Fruit fly (Drosophila melanogaster): ENCODE data around the gene Npc2b.

Gene Npc2b

dm6 chr3R:14122347-14122812, 33.1 kb downstream of the Npc2b start, which contains the start of the genes Abi and twf (continued):
- TF ChIP-seq CG12659 (GFP tag; optimal IDR thresholded peaks at IDR 0.05) (peak; percentile 80), CG15601 (tag; optimal IDR thresholded peaks at IDR 0.05) (peak; percentile 59), nerfin-2 (GFP tag; IDR thresholded peaks at IDR 0.05; ENCODE audit: partially characterized antibody) (0 out of 2 replicates have a peak, but pooled peaks have one; percentile 34), btn (GFP tag; optimal IDR thresholded peaks at IDR 0.05) (no peak), Ada2b (GFP tag; IDR thresholded peaks at IDR 0.05) (peak; percentile 35; the same call in 1 of the 2 replicates), CG12391 (tag; optimal IDR thresholded peaks at IDR 0.05) (peak; percentile 87), usp (GFP tag; optimal IDR thresholded peaks at IDR 0.05) (no peak), Doc3 (GFP tag; IDR thresholded peaks at IDR 0.05; ENCODE audit: partially characterized antibody) (no peak), CG4404 (GFP tag; IDR thresholded peaks at IDR 0.05) (peak; percentile 52; the same call in 1 of the 2 replicates), CG11504 (tag; optimal IDR thresholded peaks at IDR 0.05) (peak; percentile 74), CG5245 (GFP tag; optimal IDR thresholded peaks at IDR 0.05) (peak; percentile 52), odd (GFP tag; optimal IDR thresholded peaks at IDR 0.05) (no peak), HmgD (GFP tag; optimal IDR thresholded peaks at IDR 0.05) (no peak), CG34224 (GFP tag; IDR thresholded peaks at IDR 0.05; ENCODE audit: partially characterized antibody) (0 out of 3 replicates have a peak, but pooled peaks have one; percentile 10), gcm2 (GFP tag; optimal IDR thresholded peaks at IDR 0.05) (no peak), CG32767 (GFP tag; IDR thresholded peaks at IDR 0.05) (no peak), dmrt99B (tag; optimal IDR thresholded peaks at IDR 0.05) (peak; percentile 49), BEAF-32 (GFP tag; optimal IDR thresholded peaks at IDR 0.05) (peak; percentile 34), CG4617 (GFP tag; optimal IDR thresholded peaks at IDR 0.05; ENCODE audit: borderline replicate concordance) (peak; percentile 97), Tbp (GFP tag; optimal IDR thresholded peaks at IDR 0.05) (no peak), emc (GFP tag; optimal IDR thresholded peaks at IDR 0.05) (peak; percentile 20), amos (GFP tag; IDR thresholded peaks at IDR 0.05; ENCODE audit: partially characterized antibody) (no peak), CG30020 (tag; optimal IDR thresholded peaks at IDR 0.05) (peak; percentile 59), Blimp-1 (GFP tag; optimal IDR thresholded peaks at IDR 0.05) (peak; percentile 60), cad (GFP tag; optimal IDR thresholded peaks at IDR 0.05) (no peak), ATbp (GFP tag; optimal IDR thresholded peaks at IDR 0.05) (no peak), CG10543 (GFP tag; optimal IDR thresholded peaks at IDR 0.05) (peak; percentile 47), ssp (GFP tag; IDR thresholded peaks at IDR 0.05) (peak; percentile 45), Awh (GFP tag; IDR thresholded peaks at IDR 0.05) (peak; percentile 28; the same call in 1 of the 2 replicates)

- TF ChIP-seq CG7987 (GFP tag; optimal IDR thresholded peaks at IDR 0.05) = peak; percentile 73
- peak; percentile 93 for TF ChIP-seq E2f1 (GFP tag; IDR thresholded peaks at IDR 0.05)
- TF ChIP-seq nmo (GFP tag; optimal IDR thresholded peaks at IDR 0.05) = peak; percentile 95
- no peak for TF ChIP-seq wek (GFP tag; optimal IDR thresholded peaks at IDR 0.05)
- peak; percentile 49 for TF ChIP-seq da (GFP tag; optimal IDR thresholded peaks at IDR 0.05)
- peak; percentile 66 for TF ChIP-seq CG8359 (GFP tag; optimal IDR thresholded peaks at IDR 0.05; ENCODE audit: borderline replicate concordance)
- TF ChIP-seq Dip3 (GFP tag; optimal IDR thresholded peaks at IDR 0.05) = peak; percentile 83
- peak; percentile 94 for TF ChIP-seq Fer3 (tag; optimal IDR thresholded peaks at IDR 0.05)
- peak; percentile 44; the same call in 1 of the 2 replicates for TF ChIP-seq Dip2 (GFP tag; IDR thresholded peaks at IDR 0.05)
- TF ChIP-seq sens-2 (GFP tag; IDR thresholded peaks at IDR 0.05) = 0 out of 2 replicates have a peak, but pooled peaks have one; percentile 36
- peak; percentile 63; the same call in 2 of the 3 replicates for TF ChIP-seq gce (GFP tag; IDR thresholded peaks at IDR 0.05)
- peak; percentile 95 for TF ChIP-seq az2 (GFP tag; optimal IDR thresholded peaks at IDR 0.05)
- peak; percentile 74 for TF ChIP-seq CG43689 (GFP tag; IDR thresholded peaks at IDR 0.05)
- peak; percentile 91 for TF ChIP-seq CG10366 (GFP tag; IDR thresholded peaks at IDR 0.05)
- peak; percentile 94 for TF ChIP-seq CG1602 (GFP tag; optimal IDR thresholded peaks at IDR 0.05)
- peak; percentile 76 for TF ChIP-seq CrebB (tag; optimal IDR thresholded peaks at IDR 0.05)
- TF ChIP-seq CG17385 (GFP tag; optimal IDR thresholded peaks at IDR 0.05) = peak; percentile 89
- TF ChIP-seq klu (GFP tag; IDR thresholded peaks at IDR 0.05) = peak; percentile 95
- peak; percentile 66 for TF ChIP-seq CG7928 (GFP tag; optimal IDR thresholded peaks at IDR 0.05)
- TF ChIP-seq lbe (GFP tag; optimal IDR thresholded peaks at IDR 0.05) = peak; percentile 89
- TF ChIP-seq CG6175 (GFP tag; IDR thresholded peaks at IDR 0.05) = peak; percentile 85
Measured at dm6 chr3R:14125479-14126121, 36.3 kb downstream of the Npc2b start, which contains the start of the genes 140up and Polr2B. TSS of gene 140up (minus strand) at chr3R:14125548. TSS of gene Polr2B (plus strand) at chr3R:14125791.

All from whole organism, embryonic.